2 fruit fly cellular contexts compared by ENCODE assay signal in the genomic region with DNA sequence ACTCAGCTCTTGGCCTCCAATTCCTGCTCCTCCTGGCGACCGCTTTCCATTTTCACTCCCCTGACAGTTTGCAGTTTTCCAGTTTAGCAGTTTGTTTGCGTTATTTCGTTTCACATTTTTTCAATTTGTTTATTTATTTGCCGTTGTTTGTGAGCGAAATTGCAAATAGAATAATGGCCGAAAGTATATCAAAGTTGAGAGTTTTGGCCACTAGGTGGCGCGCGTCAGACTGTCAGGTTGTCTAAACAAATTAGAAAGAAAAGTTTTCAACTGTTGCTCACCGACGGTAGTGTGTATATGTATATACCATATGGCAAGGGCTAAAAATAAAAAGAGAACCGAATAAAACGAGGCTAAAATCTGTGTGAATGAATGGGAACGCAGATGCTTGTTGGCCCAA.
TF ChIP-seq lines count a peak whose summit lies in the region.

No protein-coding gene starts in this region.

- TF ChIP-seq CTCF in S2 (optimal IDR thresholded peaks at IDR 0.05; lab: Kevin White, UChicago) = peak; percentile 67 to 70
- TF ChIP-seq CTCF in whole organism, embryonic (GFP tag; optimal IDR thresholded peaks at IDR 0.05; lab: Kevin White, UChicago) = peak; percentile 82

TF ChIP-seq in whole organism, embryonic, 481 proteins besides CTCF, POLR2A, EP300 and RAD21:
- peak; percentile 7 for TF ChIP-seq Nf-YC (tag; optimal IDR thresholded peaks at IDR 0.05; lab: Kevin White, UChicago)
- no peak for TF ChIP-seq Sox102F (GFP tag; optimal IDR thresholded peaks at IDR 0.05; lab: Kevin White, UChicago)
- TF ChIP-seq Hey (tag; optimal IDR thresholded peaks at IDR 0.05; lab: Kevin White, UChicago) = no peak
